Fruit fly (Drosophila melanogaster): ENCODE results near the gene skd.

Gene skd

dm6 chr3L:21037404-21037803, 10.2 kb upstream of the skd start (continued):
- TF ChIP-seq fd102C (GFP tag; optimal IDR thresholded peaks at IDR 0.05) (no peak), CG2889 (GFP tag; IDR thresholded peaks at IDR 0.05) (peak; percentile 74), CG17361 (GFP tag; IDR thresholded peaks at IDR 0.05) (peak; percentile 82), CG11695 (GFP tag; IDR thresholded peaks at IDR 0.05) (peak; percentile 80), CG15073 (GFP tag; optimal IDR thresholded peaks at IDR 0.05) (no peak), vfl (GFP tag; optimal IDR thresholded peaks at IDR 0.05) (peak; percentile 58), CG17186 (GFP tag; optimal IDR thresholded peaks at IDR 0.05) (no peak), CG1832 (GFP tag; optimal IDR thresholded peaks at IDR 0.05) (no peak), CG12219 (GFP tag; optimal IDR thresholded peaks at IDR 0.05) (peak; percentile 67), nau (GFP tag; optimal IDR thresholded peaks at IDR 0.05) (peak; percentile 51), CG18011 (GFP tag; optimal IDR thresholded peaks at IDR 0.05) (peak; percentile 28), pros (GFP tag; optimal IDR thresholded peaks at IDR 0.05) (peak; percentile 65), CG14710 (tag; optimal IDR thresholded peaks at IDR 0.05) (peak; percentile 81), CG14965 (GFP tag; optimal IDR thresholded peaks at IDR 0.05; ENCODE audit: borderline replicate concordance) (no peak), CG8290 (GFP tag; optimal IDR thresholded peaks at IDR 0.05) (peak; percentile 54), CG8290 (tag; optimal IDR thresholded peaks at IDR 0.05) (peak in 1 of 2 experiments; percentile 40), HLH3B (GFP tag; IDR thresholded peaks at IDR 0.05) (peak; percentile 77), CG4854 (GFP tag; optimal IDR thresholded peaks at IDR 0.05) (peak; percentile 51), Sin3A (optimal IDR thresholded peaks at IDR 0.05) (no peak), Spps (tag; optimal IDR thresholded peaks at IDR 0.05) (peak; percentile 62), cwo (GFP tag; optimal IDR thresholded peaks at IDR 0.05) (peak; percentile 57), Ada2b (GFP tag; IDR thresholded peaks at IDR 0.05) (peak; percentile 74), ERR (GFP tag; optimal IDR thresholded peaks at IDR 0.05) (peak; percentile 43), CG17385 (GFP tag; optimal IDR thresholded peaks at IDR 0.05) (peak; percentile 81), z (GFP tag; IDR thresholded peaks at IDR 0.05) (no peak), aop (GFP tag; IDR thresholded peaks at IDR 0.05) (no peak), CG17802 (tag; optimal IDR thresholded peaks at IDR 0.05) (peak; percentile 52), CG12299 (tag; optimal IDR thresholded peaks at IDR 0.05) (peak; percentile 59), bigmax (GFP tag; optimal IDR thresholded peaks at IDR 0.05) (no peak), CG30020 (tag; optimal IDR thresholded peaks at IDR 0.05) (peak; percentile 7), CTCF (GFP tag; optimal IDR thresholded peaks at IDR 0.05) (peak; percentile 23), CG18262 (tag; optimal IDR thresholded peaks at IDR 0.05) (peak; percentile 83), org-1 (GFP tag; optimal IDR thresholded peaks at IDR 0.05) (peak; percentile 57), knrl (GFP tag; IDR thresholded peaks at IDR 0.05; ENCODE audit: partially characterized antibody) (no peak), Six4 (GFP tag; optimal IDR thresholded peaks at IDR 0.05) (peak; percentile 54), Mrtf (GFP tag; IDR thresholded peaks at IDR 0.05) (0 out of 3 replicates have a peak, but pooled peaks have one; percentile 38), Lpt (GFP tag; optimal IDR thresholded peaks at IDR 0.05) (no peak), oc (tag; optimal IDR thresholded peaks at IDR 0.05) (peak; percentile 84), CG13424 (tag; optimal IDR thresholded peaks at IDR 0.05) (peak; percentile 84), Eip74EF (GFP tag; optimal IDR thresholded peaks at IDR 0.05) (peak in 1 of 2 experiments; percentile 81), bowl (GFP tag; IDR thresholded peaks at IDR 0.05) (no peak), eve (GFP tag; optimal IDR thresholded peaks at IDR 0.05) (no peak), Ssrp (tag; optimal IDR thresholded peaks at IDR 0.05) (peak; percentile 79), CG2199 (GFP tag; IDR thresholded peaks at IDR 0.05) (no peak), mirr (GFP tag; optimal IDR thresholded peaks at IDR 0.05) (no peak), ssp (GFP tag; IDR thresholded peaks at IDR 0.05) (peak; percentile 61), MTF-1 (GFP tag; optimal IDR thresholded peaks at IDR 0.05; ENCODE audit: borderline replicate concordance) (peak; percentile 62), grau (tag; optimal IDR thresholded peaks at IDR 0.05) (peak; percentile 86), CG1024 (GFP tag; IDR thresholded peaks at IDR 0.05) (no peak), pfk (GFP tag; optimal IDR thresholded peaks at IDR 0.05) (no peak), Dbx (GFP tag; IDR thresholded peaks at IDR 0.05) (peak; percentile 65; the same call in 2 of the 3 replicates), CG10431 (GFP tag; optimal IDR thresholded peaks at IDR 0.05) (no peak)
